Worm (Caenorhabditis elegans) whole organism, L3 larva: ENCODE data around the gene sprr-2.
A peak's percentile ranks its signal among the peaks of the same experiment; 100 is the strongest.

ENCODE experiments used
- ZK546.5 ChIP-seq: sonication (generic microtip); optimal IDR thresholded peaks from 2 replicates; lab custom pipeline; 2017; ENCODE audit warnings: missing biosample characterization, missing genetic modification characterization
- ama-1 ChIP-seq: fragments of 150-350 bp; optimal IDR thresholded peaks from 2 replicates; lab custom pipeline; 2018
- ceh-28 ChIP-seq: fragments of 150-350 bp; optimal IDR thresholded peaks from 2 replicates; lab custom pipeline; 2014; ENCODE audit warnings: missing biosample characterization, missing genetic modification reagents, missing genetic modification characterization
- daf-12 ChIP-seq: fragments of 150-350 bp; optimal IDR thresholded peaks from 2 replicates; lab custom pipeline; 2014; ENCODE audit warnings: missing biosample characterization, missing genetic modification reagents, missing genetic modification characterization
- fos-1 ChIP-seq: fragments of 150-350 bp; optimal IDR thresholded peaks from 2 replicates; lab custom pipeline; 2014; ENCODE audit warnings: missing biosample characterization, missing genetic modification characterization
- lin-39 ChIP-seq: fragments of 150-350 bp; optimal IDR thresholded peaks from 2 replicates; lab custom pipeline; 2018; ENCODE audit warnings: missing biosample characterization, missing genetic modification reagents, missing genetic modification characterization
- mdl-1 ChIP-seq: fragments of 150-350 bp; optimal IDR thresholded peaks from 2 replicates; lab custom pipeline; 2014; ENCODE audit warnings: missing biosample characterization, missing genetic modification characterization
- nhr-28 ChIP-seq: fragments of 150-350 bp; optimal IDR thresholded peaks from 2 replicates; lab custom pipeline; 2014; ENCODE audit warnings: missing biosample characterization, missing genetic modification characterization
- nhr-67 ChIP-seq: fragments of 150-350 bp; optimal IDR thresholded peaks from 2 replicates; lab custom pipeline; 2014; ENCODE audit warnings: missing biosample characterization, missing genetic modification characterization
- nhr-76 ChIP-seq: fragments of 150-350 bp; sonication (generic microtip); optimal IDR thresholded peaks from 5 replicates; lab custom pipeline; 2014; ENCODE audit warnings: missing biosample characterization, missing genetic modification characterization
- pha-4 ChIP-seq: fragments of 150-350 bp; optimal IDR thresholded peaks from 2 replicates; lab custom pipeline; 2014; ENCODE audit warnings: missing biosample characterization, missing genetic modification reagents, missing genetic modification characterization
- pqm-1 ChIP-seq: fragments of 150-350 bp; optimal IDR thresholded peaks from 2 replicates; lab custom pipeline; 2017; ENCODE audit warnings: missing biosample characterization, missing genetic modification characterization, inconsistent platforms
- sea-2 ChIP-seq: fragments of 150-350 bp; sonication (generic microtip); optimal IDR thresholded peaks from 4 replicates; lab custom pipeline; 2014; ENCODE audit warnings: missing biosample characterization, missing genetic modification reagents, missing genetic modification characterization
- skn-1 ChIP-seq: fragments of 150-350 bp; optimal IDR thresholded peaks from 2 replicates; lab custom pipeline; 2014; ENCODE audit warnings: missing biosample characterization, missing genetic modification characterization
- snpc-4 ChIP-seq: fragments of 150-350 bp; optimal IDR thresholded peaks from 2 replicates; lab custom pipeline; 2014; ENCODE audit warnings: missing biosample characterization, missing genetic modification characterization
- tbx-2 ChIP-seq: sonication (generic microtip); optimal IDR thresholded peaks from 2 replicates; lab custom pipeline; 2016; ENCODE audit warnings: mild to moderate bottlenecking, missing genetic modification characterization, missing compliant biosample characterization
- ztf-11 ChIP-seq: fragments of 150-350 bp; optimal IDR thresholded peaks from 2 replicates; lab custom pipeline; 2014; ENCODE audit warnings: missing biosample characterization, missing genetic modification characterization

Gene sprr-2

ce11 chrX:14853712-14854217 lies 60.5 kb downstream of the sprr-2 start, which contains the start of the genes C27C12.1 and C27C12.4 (continued):
- TF ChIP-seq snpc-4 (tag; lab: Kevin White, UChicago) = peak; percentile 89
- no peak for TF ChIP-seq mdl-1 (tag; lab: Kevin White, UChicago)
- no peak for TF ChIP-seq pqm-1 (tag; lab: Kevin White, UChicago)
- TF ChIP-seq ZK546.5 (tag; lab: Kevin White, UChicago) = no peak
- TF ChIP-seq sea-2 (GFP tag; lab: Kevin White, UChicago) = no peak
- peak; percentile 78 for TF ChIP-seq tbx-2 (tag; lab: Kevin White, UChicago)
- TF ChIP-seq nhr-76 = no peak
- peak; percentile 87 for TF ChIP-seq skn-1 (tag; lab: Kevin White, UChicago)
- peak; percentile 82 for TF ChIP-seq ceh-28 (tag; lab: Kevin White, UChicago)
- TF ChIP-seq daf-12 (tag; lab: Kevin White, UChicago) = no peak
- no peak for TF ChIP-seq fos-1 (tag; lab: Kevin White, UChicago)
- TF ChIP-seq nhr-67 (tag; lab: Kevin White, UChicago) = no peak
- no peak for TF ChIP-seq nhr-28 (tag; lab: Kevin White, UChicago)
- peak; percentile 95 for TF ChIP-seq pha-4 (tag; lab: Kevin White, UChicago)
- no peak for TF ChIP-seq ztf-11 (tag; lab: Kevin White, UChicago)
- TF ChIP-seq ama-1 (lab: Kevin White, UChicago) = peak; percentile 44
- peak; percentile 82 for TF ChIP-seq lin-39
